Worm (Caenorhabditis elegans): Measurements from ENCODE around the gene D1079.1.

D1079.1 gene

ce11 chrX:4395073-4395850, 7.7 kb upstream of the D1079.1 start (continued):
- TF ChIP-seq syd-9 (tag; optimal IDR thresholded peaks at IDR 0.05) = no peak
- TF ChIP-seq ceh-34 (tag; optimal IDR thresholded peaks at IDR 0.05) = peak; percentile 33
- TF ChIP-seq ceh-18 (tag; optimal IDR thresholded peaks at IDR 0.05) = peak; percentile 61
- no peak for TF ChIP-seq ceh-6 (GFP tag; optimal IDR thresholded peaks at IDR 0.05)
- no peak for TF ChIP-seq ttx-3 (tag; optimal IDR thresholded peaks at IDR 0.05)
- no peak for TF ChIP-seq unc-55 (GFP tag; optimal IDR thresholded peaks at IDR 0.05)
- peak; percentile 33 for TF ChIP-seq tbx-2 (tag; optimal IDR thresholded peaks at IDR 0.05)
- TF ChIP-seq pag-3 (tag; optimal IDR thresholded peaks at IDR 0.05; ENCODE audit: borderline replicate concordance) = no peak
- TF ChIP-seq ets-4 (tag; optimal IDR thresholded peaks at IDR 0.05) = peak; percentile 41
- no peak for TF ChIP-seq zip-5 (tag; optimal IDR thresholded peaks at IDR 0.05)
- no peak for TF ChIP-seq ceh-9 (tag; optimal IDR thresholded peaks at IDR 0.05)
- TF ChIP-seq che-1 (tag; optimal IDR thresholded peaks at IDR 0.05) = no peak
- TF ChIP-seq hlh-30 (tag; optimal IDR thresholded peaks at IDR 0.05; ENCODE audit: insufficient read depth) = no peak
- no peak for TF ChIP-seq ceh-22 (tag; optimal IDR thresholded peaks at IDR 0.05)
- TF ChIP-seq C38D4.7 (GFP tag; optimal IDR thresholded peaks at IDR 0.05) = no peak
- TF ChIP-seq sdc-2 (tag; optimal IDR thresholded peaks at IDR 0.05) = peak; percentile 98
- no peak for TF ChIP-seq ceh-45 (GFP tag; IDR thresholded peaks at IDR 0.05)

- no peak for TF ChIP-seq pqm-1 (tag; optimal IDR thresholded peaks at IDR 0.05)
- no peak for TF ChIP-seq dve-1 (tag; optimal IDR thresholded peaks at IDR 0.05)
- TF ChIP-seq K02D7.2 (tag; optimal IDR thresholded peaks at IDR 0.05) = no peak
- no peak for TF ChIP-seq K09A11.1 (tag; optimal IDR thresholded peaks at IDR 0.05; ENCODE audit: insufficient read depth)
- no peak for TF ChIP-seq T23F11.4 (GFP tag; optimal IDR thresholded peaks at IDR 0.05)
- TF ChIP-seq ceh-24 (tag; optimal IDR thresholded peaks at IDR 0.05) = no peak
- TF ChIP-seq nhr-11 (tag; optimal IDR thresholded peaks at IDR 0.05) = no peak
- TF ChIP-seq eyg-1 (tag; optimal IDR thresholded peaks at IDR 0.05) = no peak
- no peak for TF ChIP-seq ceh-45 (GFP tag; IDR thresholded peaks at IDR 0.05)
- no peak for TF ChIP-seq nfya-1 (tag; optimal IDR thresholded peaks at IDR 0.05)
- no peak for TF ChIP-seq pha-2 (tag; optimal IDR thresholded peaks at IDR 0.05)
- TF ChIP-seq ref-2 (tag; optimal IDR thresholded peaks at IDR 0.05) = no peak
- TF ChIP-seq ceh-30 (tag; optimal IDR thresholded peaks at IDR 0.05) = no peak
- no peak for TF ChIP-seq hlh-15 (tag; optimal IDR thresholded peaks at IDR 0.05)
- TF ChIP-seq elt-2 (tag; optimal IDR thresholded peaks at IDR 0.05) = no peak
- TF ChIP-seq nhr-232 (tag; optimal IDR thresholded peaks at IDR 0.05) = no peak
- TF ChIP-seq ceh-34 (tag; optimal IDR thresholded peaks at IDR 0.05) = no peak
Observed at ce11 chrX:4397460-4397859, 5.5 kb upstream of the D1079.1 start.

- TF ChIP-seq elt-4 (tag; optimal IDR thresholded peaks at IDR 0.05) (no peak), dmd-4 (tag; optimal IDR thresholded peaks at IDR 0.05; ENCODE audit: borderline replicate concordance) (no peak), ceh-2 (tag; optimal IDR thresholded peaks at IDR 0.05) (no peak), pax-1 (tag; optimal IDR thresholded peaks at IDR 0.05) (no peak)
Observed at ce11 chrX:4400296-4400695, 2.7 kb upstream of the D1079.1 start.

- TF ChIP-seq nhr-232 (tag; optimal IDR thresholded peaks at IDR 0.05) (no peak), hlh-15 (tag; optimal IDR thresholded peaks at IDR 0.05) (no peak), dmd-4 (tag; optimal IDR thresholded peaks at IDR 0.05; ENCODE audit: borderline replicate concordance) (no peak), nfya-1 (tag; optimal IDR thresholded peaks at IDR 0.05) (no peak), pax-1 (tag; optimal IDR thresholded peaks at IDR 0.05) (no peak), hlh-8 (tag; optimal IDR thresholded peaks at IDR 0.05) (no peak), ceh-6 (GFP tag; optimal IDR thresholded peaks at IDR 0.05) (no peak), sdc-2 (tag; optimal IDR thresholded peaks at IDR 0.05) (no peak), unc-55 (GFP tag; optimal IDR thresholded peaks at IDR 0.05) (no peak), hlh-6 (tag; optimal IDR thresholded peaks at IDR 0.05) (no peak)
Observed at ce11 chrX:4404717-4405116, 1.8 kb downstream of the D1079.1 start.

All from whole organism, late embryonic.